Worm (Caenorhabditis elegans) whole organism, late embryonic: ENCODE data around the gene dhs-29.

ENCODE experiments used
- C38D4.7 ChIP-seq: fragments of 200-800 bp; sonication (Bioruptor generic); optimal IDR thresholded peaks from 2 replicates; lab custom pipeline; 2018; ENCODE audit warnings: mild to moderate bottlenecking, missing genetic modification characterization, moderate library complexity, missing compliant biosample characterization
- Y22D7AL.16 ChIP-seq: sonication (generic microtip); optimal IDR thresholded peaks from 2 replicates; lab custom pipeline; 2016; ENCODE audit warnings: missing genetic modification characterization, missing compliant biosample characterization
- ama-1 ChIP-seq: fragments of 150-350 bp; optimal IDR thresholded peaks from 2 replicates; lab custom pipeline; 2014
- ceh-14 ChIP-seq: sonication (generic microtip); optimal IDR thresholded peaks from 2 replicates; lab custom pipeline; 2016; ENCODE audit warnings: missing genotype, missing genetic modification characterization, missing compliant biosample characterization
- ceh-18 ChIP-seq: sonication (generic microtip); optimal IDR thresholded peaks from 2 replicates; lab custom pipeline; 2016; ENCODE audit warnings: missing genetic modification characterization, missing compliant biosample characterization
- ceh-22 ChIP-seq: sonication (generic microtip); optimal IDR thresholded peaks from 2 replicates; lab custom pipeline; 2017; ENCODE audit warnings: missing biosample characterization, missing genetic modification characterization
- ceh-34 ChIP-seq: sonication (generic microtip); optimal IDR thresholded peaks from 2 replicates; lab custom pipeline; 2016; ENCODE audit warnings: mild to moderate bottlenecking, missing genetic modification characterization, missing compliant biosample characterization
- dve-1 ChIP-seq: sonication (generic microtip); optimal IDR thresholded peaks from 2 replicates; lab custom pipeline; 2017; ENCODE audit warnings: antibody characterized with exemption, mild to moderate bottlenecking, missing genetic modification characterization, missing compliant biosample characterization
- elt-2 ChIP-seq: sonication (generic microtip); optimal IDR thresholded peaks from 2 replicates; lab custom pipeline; 2016; ENCODE audit warnings: missing genetic modification reagents, missing genetic modification characterization, missing compliant biosample characterization
- hlh-15 ChIP-seq: sonication (generic microtip); optimal IDR thresholded peaks from 2 replicates; lab custom pipeline; 2016; ENCODE audit warnings: missing genetic modification characterization, missing compliant biosample characterization
- hlh-8 ChIP-seq: sonication (generic microtip); optimal IDR thresholded peaks from 2 replicates; lab custom pipeline; 2016; ENCODE audit warnings: missing genotype, missing genetic modification characterization, missing compliant biosample characterization
- nhr-11 ChIP-seq: fragments of 150-350 bp; optimal IDR thresholded peaks from 2 replicates; lab custom pipeline; 2014; ENCODE audit warnings: missing biosample characterization, missing genetic modification characterization
- sox-4 ChIP-seq: sonication (generic microtip); optimal IDR thresholded peaks from 2 replicates; lab custom pipeline; 2017; ENCODE audit warnings: mild to moderate bottlenecking, missing genetic modification characterization, inconsistent platforms, missing compliant biosample characterization

DNA sequence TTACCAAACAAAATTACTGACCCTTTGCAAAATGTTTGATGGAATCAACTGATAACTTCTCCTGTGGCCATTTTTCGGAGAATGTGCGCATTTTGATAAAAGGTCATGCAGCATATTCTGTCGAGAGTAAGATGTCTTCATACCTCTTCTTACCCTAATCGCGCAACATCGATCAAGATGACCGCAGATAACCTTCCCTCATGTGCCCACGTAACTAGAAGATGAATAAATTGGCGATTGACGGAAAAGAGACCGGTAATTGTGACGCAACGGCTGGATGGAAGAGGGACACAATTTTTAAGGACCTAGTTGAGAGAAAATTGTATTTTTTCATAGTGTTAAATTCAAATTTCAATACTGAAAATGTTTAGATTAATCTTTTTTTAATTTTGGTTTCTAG is 23.9 kb downstream of the dhs-29 start:
- TF ChIP-seq ceh-14 = no peak
- no peak for TF ChIP-seq C38D4.7 (GFP tag; lab: Kevin White, UChicago)
- TF ChIP-seq dve-1 = no peak
- TF ChIP-seq hlh-8 = no peak
- TF ChIP-seq ceh-18 = no peak
- TF ChIP-seq nhr-11 (tag; lab: Kevin White, UChicago) = no peak
- TF ChIP-seq hlh-15 (tag; lab: Kevin White, UChicago) = no peak
- no peak for TF ChIP-seq ama-1 (lab: Kevin White, UChicago)
- no peak for TF ChIP-seq sox-4 (tag; lab: Kevin White, UChicago)
- TF ChIP-seq ceh-34 = no peak
- TF ChIP-seq ceh-22 (tag; lab: Kevin White, UChicago) = no peak
- TF ChIP-seq elt-2 (tag; lab: Kevin White, UChicago) = no peak
- TF ChIP-seq Y22D7AL.16 (tag; lab: Kevin White, UChicago) = no peak
